Fruit fly (Drosophila melanogaster) S2 (cell line): Measurements from ENCODE around the gene Sidpn.

Experiments
- CG8478 ChIP-seq: fragments of >200 bp; optimal IDR thresholded peaks from 2 replicates; lab custom pipeline; 2018
- CTCF ChIP-seq, 2 experiments: fragments of >200 bp; optimal IDR thresholded peaks; 2 replicates each; lab custom pipeline; 2018

dm6 chr2L:19037011-19037410 is 9.5 kb downstream of the Sidpn start:
- TF ChIP-seq CG8478 (lab: Kevin White, UChicago), result no peak
- TF ChIP-seq CTCF (optimal IDR thresholded peaks at IDR 0.05; lab: Kevin White, UChicago), result no peak
